Worm (Caenorhabditis elegans) whole organism, early embryonic: ENCODE measurements around the gene F38E9.6.

Source experiments
- B0310.2 ChIP-seq: sonication (generic microtip); optimal IDR thresholded peaks from 2 replicates; lab custom pipeline; 2016; ENCODE audit warnings: mild to moderate bottlenecking, missing genetic modification characterization, missing compliant biosample characterization
- F13C5.2 ChIP-seq: sonication (generic microtip); optimal IDR thresholded peaks from 2 replicates; lab custom pipeline; 2017; ENCODE audit warnings: mild to moderate bottlenecking, missing genetic modification characterization, inconsistent platforms, missing compliant biosample characterization
- aly-1 ChIP-seq: sonication (generic microtip); optimal IDR thresholded peaks from 2 replicates; lab custom pipeline; 2016; ENCODE audit warnings: missing genetic modification characterization, missing compliant biosample characterization
- ama-1 ChIP-seq: fragments of 150-350 bp; optimal IDR thresholded peaks from 2 replicates; lab custom pipeline; 2014
- ceh-13 ChIP-seq: fragments of 200-800 bp; sonication (Bioruptor generic); optimal IDR thresholded peaks from 2 replicates; lab custom pipeline; 2018; ENCODE audit warnings: mild to moderate bottlenecking, missing genetic modification characterization, missing compliant biosample characterization
- flt-1 ChIP-seq: fragments of 200-800 bp; sonication (Bioruptor generic); IDR thresholded peaks from 2 replicates; pipeline ENCODE4 v1.3.6; 2022; ENCODE audit warnings: missing genetic modification characterization, missing compliant biosample characterization
- hnd-1 ChIP-seq: sonication (generic microtip); optimal IDR thresholded peaks from 2 replicates; lab custom pipeline; 2016; ENCODE audit warnings: missing genetic modification characterization, missing compliant biosample characterization
- sea-1 ChIP-seq: fragments of 200-800 bp; sonication (Bioruptor generic); conservative IDR thresholded peaks from 2 replicates; pipeline ENCODE4 v1.3.6; 2022; ENCODE audit warnings: missing genetic modification characterization, missing compliant biosample characterization
- tbx-11 ChIP-seq: fragments of 200-800 bp; sonication (Bioruptor generic); IDR thresholded peaks from 2 replicates; pipeline ENCODE4 v1.3.6; 2022; ENCODE audit warnings: missing genetic modification characterization, missing compliant biosample characterization
- tra-4 ChIP-seq: sonication (generic microtip); optimal IDR thresholded peaks from 2 replicates; lab custom pipeline; 2017; ENCODE audit warnings: missing genetic modification characterization, missing compliant biosample characterization

- TF ChIP-seq aly-1: no peak
- TF ChIP-seq ama-1: no peak
- no peak for TF ChIP-seq flt-1 (GFP tag; lab: Robert Waterston, UW)
- no peak for TF ChIP-seq tra-4 (tag; lab: Kevin White, UChicago)
- TF ChIP-seq B0310.2: no peak
- TF ChIP-seq hnd-1: no peak
- no peak for TF ChIP-seq tbx-11 (GFP tag; lab: Robert Waterston, UW)
- TF ChIP-seq ceh-13 (GFP tag; lab: Kevin White, UChicago): no peak
- no peak for TF ChIP-seq sea-1 (GFP tag; lab: Robert Waterston, UW)
- no peak for TF ChIP-seq F13C5.2 (tag; lab: Kevin White, UChicago)
Measured at ce11 chrX:16440949-16441348, 8.7 kb downstream of the F38E9.6 start.
